Worm (Caenorhabditis elegans): ENCODE data around the gene gpa-9.

Gene gpa-9

ce11 chrV:12609526-12609925, 39.6 kb downstream of the gpa-9 start, which contains the start of gene ZC116.1:
Gene ZC116.1, plus strand, starts transcription at chrV:12609826.
- no peak for TF ChIP-seq F44E2.7 (GFP tag; IDR thresholded peaks at IDR 0.05)
- TF ChIP-seq lin-13 (GFP tag; optimal IDR thresholded peaks at IDR 0.05) = no peak
- TF ChIP-seq Y75B8A.6 (GFP tag; IDR thresholded peaks at IDR 0.05) = no peak
- TF ChIP-seq sdz-12 (GFP tag; optimal IDR thresholded peaks at IDR 0.05) = no peak
- no peak for TF ChIP-seq dmd-6 (GFP tag; IDR thresholded peaks at IDR 0.05)
- TF ChIP-seq zfp-3 (GFP tag; conservative IDR thresholded peaks at IDR 0.05) = no peak
- no peak for TF ChIP-seq nhr-48 (tag; optimal IDR thresholded peaks at IDR 0.05)
- no peak for TF ChIP-seq T26A8.4 (GFP tag; IDR thresholded peaks at IDR 0.05)
- no peak for TF ChIP-seq F49E8.2 (tag; optimal IDR thresholded peaks at IDR 0.05; ENCODE audit: borderline replicate concordance)
- no peak for TF ChIP-seq tra-1 (GFP tag; IDR thresholded peaks at IDR 0.05)
- TF ChIP-seq ztf-7 (tag; optimal IDR thresholded peaks at IDR 0.05) = no peak
- TF ChIP-seq spr-1 (tag; optimal IDR thresholded peaks at IDR 0.05) = no peak
- TF ChIP-seq ceh-20 (GFP tag; IDR thresholded peaks at IDR 0.05) = no peak
- TF ChIP-seq snpc-1.2 (GFP tag; IDR thresholded peaks at IDR 0.05) = no peak
- no peak for TF ChIP-seq nhr-102 (tag; optimal IDR thresholded peaks at IDR 0.05)
- no peak for TF ChIP-seq ceh-32 (tag; optimal IDR thresholded peaks at IDR 0.05; ENCODE audit: poor library complexity)
- no peak for TF ChIP-seq lir-3 (tag; optimal IDR thresholded peaks at IDR 0.05)
- TF ChIP-seq mdt-29 (GFP tag; IDR thresholded peaks at IDR 0.05) = no peak

ce11 chrV:12608857-12609256, 40.3 kb downstream of the gpa-9 start, which contains the start of gene ZC116.5:
Gene ZC116.5, minus strand, starts transcription at chrV:12608957.
- TF ChIP-seq egl-27 (tag; optimal IDR thresholded peaks at IDR 0.05) = no peak
- no peak for TF ChIP-seq zip-2 (tag; optimal IDR thresholded peaks at IDR 0.05)
- TF ChIP-seq fkh-10 (GFP tag; optimal IDR thresholded peaks at IDR 0.05) = no peak
- no peak for TF ChIP-seq lin-29 (GFP tag; IDR thresholded peaks at IDR 0.05)
- TF ChIP-seq aly-2 (tag; optimal IDR thresholded peaks at IDR 0.05) = no peak
- TF ChIP-seq ama-1 (optimal IDR thresholded peaks at IDR 0.05) = no peak
- TF ChIP-seq lin-38 (GFP tag; IDR thresholded peaks at IDR 0.05) = no peak
- TF ChIP-seq zfp-2 (tag; optimal IDR thresholded peaks at IDR 0.05) = no peak
- TF ChIP-seq F44E2.7 (GFP tag; IDR thresholded peaks at IDR 0.05) = no peak
- no peak for TF ChIP-seq dve-1 (tag; optimal IDR thresholded peaks at IDR 0.05; ENCODE audit: insufficient read depth)
- TF ChIP-seq mes-2 (tag; optimal IDR thresholded peaks at IDR 0.05; ENCODE audit: poor library complexity, severe bottlenecking) = no peak
- no peak for TF ChIP-seq ceh-62 (tag; optimal IDR thresholded peaks at IDR 0.05)
- no peak for TF ChIP-seq snpc-4 (tag; optimal IDR thresholded peaks at IDR 0.05)
- TF ChIP-seq nhr-28 (tag; optimal IDR thresholded peaks at IDR 0.05) = no peak
- no peak for TF ChIP-seq Y105C5A.15 (GFP tag; IDR thresholded peaks at IDR 0.05)
- no peak for TF ChIP-seq daf-19 (GFP tag; conservative IDR thresholded peaks at IDR 0.05)
- no peak for TF ChIP-seq aha-1 (tag)
- no peak for TF ChIP-seq lim-7 (GFP tag; IDR thresholded peaks at IDR 0.05)
- TF ChIP-seq php-3 (GFP tag; IDR thresholded peaks at IDR 0.05) = no peak

- no peak for TF ChIP-seq nhr-42 (GFP tag; IDR thresholded peaks at IDR 0.05)
- TF ChIP-seq nhr-102 (tag; optimal IDR thresholded peaks at IDR 0.05) = no peak
- no peak for TF ChIP-seq nhr-76 (tag; optimal IDR thresholded peaks at IDR 0.05)
- no peak for TF ChIP-seq saeg-2 (GFP tag; IDR thresholded peaks at IDR 0.05)
- TF ChIP-seq nhr-6 (tag; optimal IDR thresholded peaks at IDR 0.05) = no peak
- no peak for TF ChIP-seq daf-19 (GFP tag; conservative IDR thresholded peaks at IDR 0.05)
- TF ChIP-seq ceh-44 (GFP tag; IDR thresholded peaks at IDR 0.05) = no peak
- TF ChIP-seq mdl-1 (tag; optimal IDR thresholded peaks at IDR 0.05) = no peak
- TF ChIP-seq ces-1 (GFP tag; optimal IDR thresholded peaks at IDR 0.05) = no peak
- no peak for TF ChIP-seq egl-27 (tag; optimal IDR thresholded peaks at IDR 0.05)
Measured at ce11 chrV:12607113-12607512, 42.0 kb downstream of the gpa-9 start, which contains the start of gene erg-28. Gene erg-28, plus strand, starts transcription at chrV:12607413.

Data from whole organism, L4 larva.